Fruit fly (Drosophila melanogaster) whole organism, embryonic: ENCODE results near the gene CG34384.
A peak's percentile ranks its signal among the peaks of the same experiment; 100 is the strongest.

Source experiments
- Abd-B ChIP-seq: fragments of 200-800 bp; sonication (Bioruptor generic); optimal IDR thresholded peaks from 2 replicates; lab custom pipeline; 2018; ENCODE audit warnings: missing biosample characterization, mild to moderate bottlenecking, missing genetic modification characterization, moderate library complexity
- Aef1 ChIP-seq: fragments of 200-800 bp; sonication (Bioruptor generic); IDR thresholded peaks from 3 replicates; pipeline ENCODE4 v1.3.6; 2022; ENCODE audit warnings: missing biosample characterization, missing genetic modification characterization
- CG10267 ChIP-seq: fragments of 200-800 bp; sonication (Bioruptor generic); optimal IDR thresholded peaks from 2 replicates; lab custom pipeline; 2018; ENCODE audit warnings: missing biosample characterization, mild to moderate bottlenecking, missing genetic modification characterization, moderate library complexity
- CG12071 ChIP-seq: fragments of 200-800 bp; sonication (Bioruptor generic); optimal IDR thresholded peaks from 3 replicates; lab custom pipeline; 2018; ENCODE audit warnings: missing biosample characterization, mild to moderate bottlenecking, missing genetic modification characterization
- CG12942 ChIP-seq: fragments of 200-800 bp; sonication (Bioruptor generic); optimal IDR thresholded peaks from 3 replicates; lab custom pipeline; 2016; ENCODE audit warnings: missing biosample characterization, missing genetic modification characterization
- CG13296 ChIP-seq: fragments of 200-800 bp; sonication (Bioruptor generic); optimal IDR thresholded peaks from 3 replicates; lab custom pipeline; 2018; ENCODE audit warnings: missing biosample characterization, mild to moderate bottlenecking, missing genetic modification characterization
- CG13775 ChIP-seq: fragments of 200-800 bp; sonication (Bioruptor generic); optimal IDR thresholded peaks from 3 replicates; lab custom pipeline; 2017; ENCODE audit warnings: missing biosample characterization, mild to moderate bottlenecking, missing genetic modification characterization
- CG13894 ChIP-seq: fragments of 200-800 bp; sonication (Bioruptor generic); optimal IDR thresholded peaks from 3 replicates; lab custom pipeline; 2018; ENCODE audit warnings: missing biosample characterization, mild to moderate bottlenecking, missing genetic modification characterization, moderate library complexity
- CG1602 ChIP-seq: fragments of 200-800 bp; sonication (Bioruptor generic); optimal IDR thresholded peaks from 3 replicates; lab custom pipeline; 2016; ENCODE audit warnings: missing biosample characterization, missing genetic modification characterization
- CG17385 ChIP-seq: fragments of 200-800 bp; sonication (Bioruptor generic); optimal IDR thresholded peaks from 3 replicates; lab custom pipeline; 2018; ENCODE audit warnings: missing biosample characterization, mild to moderate bottlenecking, missing genetic modification characterization
- CG17568 ChIP-seq: fragments of 200-800 bp; sonication (Bioruptor generic); optimal IDR thresholded peaks from 2 replicates; lab custom pipeline; 2018; ENCODE audit warnings: missing biosample characterization, mild to moderate bottlenecking, missing genetic modification characterization, moderate library complexity
- CG2678 ChIP-seq: fragments of 200-800 bp; sonication (Bioruptor generic); optimal IDR thresholded peaks from 3 replicates; lab custom pipeline; 2019; ENCODE audit warnings: missing biosample characterization, mild to moderate bottlenecking, missing genetic modification characterization, moderate library complexity
- CG6854 ChIP-seq: fragments of 200-800 bp; sonication (Bioruptor generic); optimal IDR thresholded peaks from 3 replicates; lab custom pipeline; 2017; ENCODE audit warnings: missing biosample characterization, mild to moderate bottlenecking, missing genetic modification characterization
- CG7786 ChIP-seq: fragments of 200-800 bp; sonication (Bioruptor generic); optimal IDR thresholded peaks from 2 replicates; lab custom pipeline; 2016; ENCODE audit warnings: missing biosample characterization, missing genetic modification characterization
- CG7839 ChIP-seq: fragments of 200-800 bp; sonication (Bioruptor generic); optimal IDR thresholded peaks from 3 replicates; lab custom pipeline; 2018; ENCODE audit warnings: missing biosample characterization, mild to moderate bottlenecking, missing genetic modification characterization, moderate library complexity
- CG8359 ChIP-seq: fragments of 200-800 bp; sonication (Bioruptor generic); optimal IDR thresholded peaks from 2 replicates; lab custom pipeline; 2017; ENCODE audit warnings: missing biosample characterization, mild to moderate bottlenecking, missing genetic modification characterization, borderline replicate concordance
- CG8478 ChIP-seq: fragments of >200 bp; optimal IDR thresholded peaks from 2 replicates; lab custom pipeline; 2018
- CG9932 ChIP-seq: fragments of 200-800 bp; sonication (Bioruptor generic); IDR thresholded peaks from 2 replicates; pipeline ENCODE4 v1.3.6; 2022; ENCODE audit warnings: missing biosample characterization, missing genetic modification characterization
- D ChIP-seq, 2 experiments: fragments of 200-800 bp in 1 of 2; fragments of >200 bp in 1 of 2; sonication (Bioruptor generic) in 1 of 2; optimal IDR thresholded peaks; 2 replicates in 1 of 2; 3 replicates in 1 of 2; lab custom pipeline; 2017; ENCODE audit warnings: mild to moderate bottlenecking in 1 of 2, missing biosample characterization in 1 of 2, missing genetic modification characterization in 1 of 2, missing genetic modification reagents in 1 of 2
- Dbx ChIP-seq: fragments of 200-800 bp; sonication (Bioruptor generic); IDR thresholded peaks from 3 replicates; pipeline ENCODE4 v1.3.6; 2022; ENCODE audit warnings: missing biosample characterization, missing genetic modification characterization
- Ets65A ChIP-seq: fragments of 200-800 bp; sonication (Bioruptor generic); peaks from one replicate; lab custom pipeline; 2016; ENCODE audit warnings: missing biosample characterization, missing genetic modification characterization
- HLHmδ ChIP-seq: fragments of 200-800 bp; sonication (Bioruptor generic); optimal IDR thresholded peaks from 2 replicates; lab custom pipeline; 2018; ENCODE audit warnings: missing biosample characterization, mild to moderate bottlenecking, missing genetic modification characterization, moderate library complexity
- Lhr ChIP-seq: fragments of 200-800 bp; sonication (Bioruptor generic); optimal IDR thresholded peaks from 3 replicates; lab custom pipeline; 2017; ENCODE audit warnings: mild to moderate bottlenecking, missing biosample characterization, missing genetic modification reagents, missing genetic modification characterization
- Lim3 ChIP-seq: fragments of 200-800 bp; sonication (Bioruptor generic); IDR thresholded peaks from 2 replicates; pipeline ENCODE4 v1.3.6; 2022; ENCODE audit warnings: missing biosample characterization, missing genetic modification characterization
- Mes4 ChIP-seq: fragments of 200-800 bp; sonication (Bioruptor generic); optimal IDR thresholded peaks from 2 replicates; lab custom pipeline; 2016; ENCODE audit warnings: missing biosample characterization, missing genetic modification characterization
- Myb ChIP-seq: fragments of 200-800 bp; sonication (Bioruptor generic); optimal IDR thresholded peaks from 2 replicates; lab custom pipeline; 2016; ENCODE audit warnings: missing biosample characterization, missing genetic modification characterization
- Six4 ChIP-seq: fragments of 200-800 bp; sonication (Bioruptor generic); optimal IDR thresholded peaks from 2 replicates; lab custom pipeline; 2016; ENCODE audit warnings: missing biosample characterization, missing genetic modification characterization
- Trl ChIP-seq, 3 experiments: fragments of >200 bp in 2 of 3; fragments of 200-800 bp in 1 of 3; sonication (Bioruptor generic) in 1 of 3; optimal IDR thresholded peaks; 2 replicates in 1 of 3; 3 replicates in 2 of 3; lab custom pipeline; 2016 to 2017; ENCODE audit warnings: missing biosample characterization in 1 of 3, missing genetic modification characterization in 1 of 3
- bab2 ChIP-seq: fragments of 200-800 bp; sonication (Bioruptor generic); optimal IDR thresholded peaks from 2 replicates; lab custom pipeline; 2016; ENCODE audit warnings: missing biosample characterization, missing genetic modification characterization
- bcd ChIP-seq: fragments of 200-800 bp; sonication (Bioruptor generic); optimal IDR thresholded peaks from 2 replicates; lab custom pipeline; 2017; ENCODE audit warnings: missing biosample characterization, mild to moderate bottlenecking, missing genetic modification characterization
- br ChIP-seq: fragments of >200 bp; optimal IDR thresholded peaks from 2 replicates; lab custom pipeline; 2017
- chinmo ChIP-seq: fragments of 200-800 bp; sonication (Bioruptor generic); IDR thresholded peaks from 4 replicates; pipeline ENCODE4 v1.3.6; 2022; ENCODE audit warnings: missing biosample characterization, missing genetic modification characterization; ENCODE audit not compliant: partially characterized antibody
- corto ChIP-seq: fragments of 200-800 bp; sonication (Bioruptor generic); optimal IDR thresholded peaks from 2 replicates; lab custom pipeline; 2016; ENCODE audit warnings: missing biosample characterization, mild to moderate bottlenecking, missing genetic modification characterization, moderate library complexity
- crc ChIP-seq: fragments of 200-800 bp; sonication (Bioruptor generic); optimal IDR thresholded peaks from 2 replicates; lab custom pipeline; 2016; ENCODE audit warnings: missing biosample characterization, missing genetic modification characterization
- crp ChIP-seq, 2 experiments: fragments of 200-800 bp; sonication (Bioruptor generic); optimal IDR thresholded peaks; 2 replicates in 1 of 2; 3 replicates in 1 of 2; lab custom pipeline; 2017; ENCODE audit warnings: missing biosample characterization in 2 of 2, missing genetic modification characterization in 2 of 2, mild to moderate bottlenecking in 1 of 2, moderate library complexity in 1 of 2
- dpn ChIP-seq, 2 experiments: fragments of 200-800 bp; sonication (Bioruptor generic); optimal IDR thresholded peaks; 3 replicates each; lab custom pipeline; 2016; ENCODE audit warnings: missing biosample characterization in 2 of 2, missing genetic modification characterization in 2 of 2
- dysf ChIP-seq: fragments of 200-800 bp; sonication (Bioruptor generic); IDR thresholded peaks from 3 replicates; pipeline ENCODE4 v1.3.6; 2022; ENCODE audit warnings: missing biosample characterization, missing genetic modification characterization
- fu2 ChIP-seq: fragments of 200-800 bp; sonication (Bioruptor generic); optimal IDR thresholded peaks from 2 replicates; lab custom pipeline; 2016; ENCODE audit warnings: missing biosample characterization, missing genetic modification characterization
- grau ChIP-seq: fragments of 200-800 bp; optimal IDR thresholded peaks from 3 replicates; lab custom pipeline; 2019; ENCODE audit warnings: missing biosample characterization, mild to moderate bottlenecking, missing genetic modification characterization, moderate library complexity
- ham ChIP-seq: fragments of 200-800 bp; sonication (Bioruptor generic); IDR thresholded peaks from 2 replicates; pipeline ENCODE4 v1.3.6; 2022; ENCODE audit warnings: missing biosample characterization, missing genetic modification characterization
- her ChIP-seq: fragments of 200-800 bp; sonication (Bioruptor generic); optimal IDR thresholded peaks from 2 replicates; lab custom pipeline; 2016; ENCODE audit warnings: missing biosample characterization, missing genetic modification characterization
- ind ChIP-seq: fragments of 200-800 bp; sonication (Bioruptor generic); optimal IDR thresholded peaks from 3 replicates; lab custom pipeline; 2016; ENCODE audit warnings: missing biosample characterization, missing genetic modification characterization
- lilli ChIP-seq: fragments of 200-800 bp; sonication (Bioruptor generic); optimal IDR thresholded peaks from 3 replicates; lab custom pipeline; 2016; ENCODE audit warnings: missing biosample characterization, missing genetic modification characterization
- org-1 ChIP-seq: fragments of 200-800 bp; sonication (Bioruptor generic); optimal IDR thresholded peaks from 2 replicates; lab custom pipeline; 2017; ENCODE audit warnings: missing biosample characterization, missing genetic modification characterization
- p53 ChIP-seq: fragments of 200-800 bp; sonication (Bioruptor generic); optimal IDR thresholded peaks from 2 replicates; lab custom pipeline; 2016; ENCODE audit warnings: missing biosample characterization, missing genetic modification characterization
- pho ChIP-seq: fragments of 200-800 bp; sonication (Bioruptor generic); optimal IDR thresholded peaks from 2 replicates; lab custom pipeline; 2016; ENCODE audit warnings: missing biosample characterization, missing genetic modification characterization
- pzg ChIP-seq: fragments of 200-800 bp; sonication (Bioruptor generic); optimal IDR thresholded peaks from 3 replicates; lab custom pipeline; 2018; ENCODE audit warnings: missing biosample characterization, mild to moderate bottlenecking, missing genetic modification characterization, moderate library complexity
- scrt ChIP-seq: fragments of 200-800 bp; sonication (Bioruptor generic); optimal IDR thresholded peaks from 2 replicates; lab custom pipeline; 2018; ENCODE audit warnings: missing biosample characterization, mild to moderate bottlenecking, missing genetic modification characterization, moderate library complexity
- sens ChIP-seq: fragments of 200-800 bp; sonication (Bioruptor generic); peaks from one replicate; lab custom pipeline; 2016; ENCODE audit warnings: missing biosample characterization, missing genetic modification characterization
- tap ChIP-seq: fragments of 200-800 bp; optimal IDR thresholded peaks from 3 replicates; lab custom pipeline; 2019; ENCODE audit warnings: missing biosample characterization, mild to moderate bottlenecking, missing genetic modification characterization, moderate library complexity
- tin ChIP-seq: fragments of 200-800 bp; sonication (Bioruptor generic); optimal IDR thresholded peaks from 3 replicates; lab custom pipeline; 2016; ENCODE audit warnings: missing biosample characterization, missing genetic modification characterization

CG34384 gene

dm6 chr3R:7886859-7887190 is 72.7 kb downstream of the CG34384 start, which contains the start of gene ArgRS-m (continued):
- TF ChIP-seq CG6854 (GFP tag; lab: Kevin White, UChicago) (peak; percentile 32), scrt (GFP tag; lab: Kevin White, UChicago) (peak; percentile 4), p53 (GFP tag; lab: Kevin White, UChicago) (peak; percentile 18), ham (GFP tag; lab: Robert Waterston, UW) (no peak), tin (peak; percentile 38), Dbx (GFP tag; lab: Robert Waterston, UW) (peak; percentile 39; the same call in 1 of the 3 replicates), CG12071 (GFP tag; lab: Kevin White, UChicago) (no peak), bab2 (GFP tag; lab: Kevin White, UChicago) (peak; percentile 55), sens (GFP tag; lab: Kevin White, UChicago) (peak; percentile 81), Six4 (GFP tag; lab: Kevin White, UChicago) (peak; percentile 23), Trl (optimal IDR thresholded peaks at IDR 0.05; lab: Kevin White, UChicago) (no peak), Trl (GFP tag; optimal IDR thresholded peaks at IDR 0.05; lab: Kevin White, UChicago) (peak; percentile 42), grau (tag; lab: Kevin White, UChicago) (peak; percentile 52), org-1 (GFP tag; lab: Kevin White, UChicago) (peak; percentile 15), CG1602 (peak; percentile 16), Ets65A (GFP tag; lab: Kevin White, UChicago) (peak; percentile 34), her (GFP tag; lab: Kevin White, UChicago) (peak; percentile 56), CG8359 (GFP tag; lab: Kevin White, UChicago) (no peak), CG2678 (tag; lab: Kevin White, UChicago) (peak; percentile 41), CG7786 (GFP tag; lab: Kevin White, UChicago) (peak; percentile 73), HLHmδ (GFP tag; lab: Kevin White, UChicago) (no peak), Myb (peak; percentile 60), CG13775 (GFP tag; lab: Kevin White, UChicago) (peak; percentile 62), crp (GFP tag; optimal IDR thresholded peaks at IDR 0.05; lab: Kevin White, UChicago) (peak; percentile 67 to 98), Mes4 (GFP tag; lab: Kevin White, UChicago) (peak; percentile 29), CG17568 (GFP tag; lab: Kevin White, UChicago) (no peak), CG10267 (tag; lab: Kevin White, UChicago) (peak; percentile 50), crc (GFP tag; lab: Kevin White, UChicago) (no peak), CG7839 (tag; lab: Kevin White, UChicago) (peak; percentile 45), br (no peak), dpn (GFP tag; optimal IDR thresholded peaks at IDR 0.05; lab: Kevin White, UChicago) (peak; percentile 54), pho (GFP tag; lab: Kevin White, UChicago) (peak; percentile 76), pzg (peak; percentile 83), lilli (peak; percentile 80), D (optimal IDR thresholded peaks at IDR 0.05; lab: Kevin White, UChicago) (no peak), D (GFP tag; optimal IDR thresholded peaks at IDR 0.05; lab: Kevin White, UChicago) (no peak), fu2 (GFP tag; lab: Kevin White, UChicago) (peak; percentile 74), CG13894 (peak; percentile 4), CG17385 (GFP tag; lab: Kevin White, UChicago) (peak; percentile 13), corto (GFP tag; lab: Kevin White, UChicago) (no peak), CG8478 (lab: Kevin White, UChicago) (no peak), tap (tag; lab: Kevin White, UChicago) (no peak), bcd (GFP tag; lab: Kevin White, UChicago) (peak; percentile 45), CG13296 (peak; percentile 33), Abd-B (GFP tag; lab: Kevin White, UChicago) (peak; percentile 17), dysf (GFP tag; lab: Robert Waterston, UW) (peak; percentile 43; the same call in 1 of the 3 replicates), ind (GFP tag; lab: Kevin White, UChicago) (peak; percentile 67), Aef1 (peak; percentile 20; the same call in 1 of the 3 replicates), CG12942 (GFP tag; lab: Kevin White, UChicago) (peak; percentile 33), chinmo (GFP tag; lab: Robert Waterston, UW) (no peak), CG9932 (GFP tag; lab: Robert Waterston, UW) (peak; percentile 84), Lim3 (GFP tag; lab: Robert Waterston, UW) (no peak), Lhr (GFP tag; lab: Kevin White, UChicago) (peak; percentile 54)
